Fruit fly (Drosophila melanogaster): ENCODE data around the gene CG43438.

Gene CG43438

DNA sequence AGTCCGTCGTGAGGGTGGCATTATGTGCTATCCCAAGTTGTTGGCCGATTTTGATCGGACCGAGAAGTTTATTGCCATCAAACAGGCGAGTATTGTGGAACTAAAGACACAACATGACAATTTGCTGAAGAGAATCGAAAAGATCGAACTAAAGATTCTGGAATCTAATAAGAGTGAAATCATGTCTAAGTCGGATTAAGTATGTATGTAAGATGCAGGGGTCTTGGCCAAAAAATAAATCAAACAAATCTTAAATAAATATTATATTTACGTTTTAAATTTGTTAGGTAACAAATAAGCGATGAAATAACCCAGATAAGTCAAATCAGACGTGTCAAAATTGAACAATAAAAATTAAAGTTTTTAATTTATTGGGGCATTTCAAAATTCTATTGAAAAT lies 16.4 kb upstream of the CG43438 start, which contains the start of gene CG14929:
Gene CG14929 (plus strand): TSS at position 301 of the 400 bp plus-strand sequence.
- TF ChIP-seq dsf (GFP tag; optimal IDR thresholded peaks at IDR 0.05; ENCODE audit: borderline replicate concordance): no peak
- TF ChIP-seq Hnf4 (GFP tag; optimal IDR thresholded peaks at IDR 0.05): no peak
- TF ChIP-seq usp (GFP tag; optimal IDR thresholded peaks at IDR 0.05): no peak

DNA sequence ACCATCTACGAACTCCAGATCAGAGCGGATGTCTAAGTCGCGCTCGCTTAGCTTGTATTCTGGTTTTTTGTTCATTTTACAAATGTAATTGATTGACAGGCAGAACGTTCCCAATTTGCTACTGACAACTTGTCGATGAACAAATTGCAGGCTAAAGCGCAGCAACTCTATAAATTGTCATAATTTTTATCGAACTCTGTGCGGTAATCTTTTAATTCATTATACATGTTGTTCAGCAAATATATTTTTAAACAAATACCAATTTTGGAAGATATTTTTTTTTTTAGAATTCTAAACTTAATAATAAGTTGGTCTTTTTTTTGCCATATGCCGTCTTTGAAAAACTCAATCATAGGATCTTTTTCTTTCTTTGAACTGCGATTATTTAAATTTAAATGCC lies 14.8 kb upstream of the CG43438 start, which contains the start of gene CG14930:
Gene CG14930 (minus strand): TSS at position 101 of the 400 bp plus-strand sequence.
- no peak for TF ChIP-seq Dif (GFP tag; optimal IDR thresholded peaks at IDR 0.05; ENCODE audit: partially characterized antibody)
- no peak for TF ChIP-seq HLH106 (tag; optimal IDR thresholded peaks at IDR 0.05)
- TF ChIP-seq dsf (GFP tag; optimal IDR thresholded peaks at IDR 0.05; ENCODE audit: borderline replicate concordance): no peak
- TF ChIP-seq Abd-B (GFP tag; optimal IDR thresholded peaks at IDR 0.05): no peak
- no peak for TF ChIP-seq foxo (GFP tag; optimal IDR thresholded peaks at IDR 0.05)
- TF ChIP-seq rgr (GFP tag; optimal IDR thresholded peaks at IDR 0.05): no peak
- TF ChIP-seq psq (GFP tag; optimal IDR thresholded peaks at IDR 0.05): no peak

dm6 chr2L:11522676-11523075 lies 13.3 kb upstream of the CG43438 start, which contains the start of gene CG43153:
Gene CG43153 (minus strand): TSS chr2L:11522776.
- TF ChIP-seq N (GFP tag; optimal IDR thresholded peaks at IDR 0.05): no peak
- TF ChIP-seq GATAd (GFP tag; optimal IDR thresholded peaks at IDR 0.05): no peak
- no peak for TF ChIP-seq Sp1 (GFP tag; optimal IDR thresholded peaks at IDR 0.05)
- no peak for TF ChIP-seq lola (GFP tag; optimal IDR thresholded peaks at IDR 0.05)
- TF ChIP-seq HLH106 (tag; optimal IDR thresholded peaks at IDR 0.05): no peak
- TF ChIP-seq psq (GFP tag; optimal IDR thresholded peaks at IDR 0.05): no peak
- TF ChIP-seq woc (GFP tag; optimal IDR thresholded peaks at IDR 0.05): no peak
- no peak for TF ChIP-seq dsf (GFP tag; optimal IDR thresholded peaks at IDR 0.05; ENCODE audit: borderline replicate concordance)
- no peak for TF ChIP-seq Hr78 (GFP tag; optimal IDR thresholded peaks at IDR 0.05)
- TF ChIP-seq br (GFP tag; optimal IDR thresholded peaks at IDR 0.05): no peak
- no peak for TF ChIP-seq Myc (optimal IDR thresholded peaks at IDR 0.05)
- TF ChIP-seq tai (GFP tag; optimal IDR thresholded peaks at IDR 0.05): no peak
- TF ChIP-seq Jra (GFP tag; optimal IDR thresholded peaks at IDR 0.05): no peak
- no peak for TF ChIP-seq fru (GFP tag; optimal IDR thresholded peaks at IDR 0.05)
- TF ChIP-seq foxo (GFP tag; optimal IDR thresholded peaks at IDR 0.05): no peak
- no peak for TF ChIP-seq dl (GFP tag; optimal IDR thresholded peaks at IDR 0.05; ENCODE audit: insufficient read depth in 1 of 2, partially characterized antibody in 2 of 2)
- no peak for TF ChIP-seq rgr (GFP tag; optimal IDR thresholded peaks at IDR 0.05)
- no peak for TF ChIP-seq Hr83 (GFP tag; optimal IDR thresholded peaks at IDR 0.05; ENCODE audit: poor library complexity, severe bottlenecking)
- no peak for TF ChIP-seq sv (GFP tag; optimal IDR thresholded peaks at IDR 0.05)
- no peak for TF ChIP-seq h (GFP tag; optimal IDR thresholded peaks at IDR 0.05)

dm6 chr2L:11528129-11528589 lies 7.8 kb upstream of the CG43438 start, which contains the start of gene CG31705:
Gene CG31705 (minus strand): TSS chr2L:11528205.
- TF ChIP-seq HLH106 (tag; optimal IDR thresholded peaks at IDR 0.05) (peak; percentile 64), CG9705 (GFP tag; optimal IDR thresholded peaks at IDR 0.05) (no peak), CG32264 (GFP tag; optimal IDR thresholded peaks at IDR 0.05) (no peak), psq (GFP tag; optimal IDR thresholded peaks at IDR 0.05) (peak; percentile 60), h (GFP tag; optimal IDR thresholded peaks at IDR 0.05) (peak; percentile 12), OdsH (GFP tag; optimal IDR thresholded peaks at IDR 0.05) (peak; percentile 49), Sp1 (GFP tag; optimal IDR thresholded peaks at IDR 0.05) (peak; percentile 70), pan (optimal IDR thresholded peaks at IDR 0.05) (no peak), rgr (GFP tag; optimal IDR thresholded peaks at IDR 0.05) (peak; percentile 51), Rel (GFP tag; optimal IDR thresholded peaks at IDR 0.05) (no peak), Rel (tag; optimal IDR thresholded peaks at IDR 0.05) (peak; percentile 34), dmrt93B (GFP tag; optimal IDR thresholded peaks at IDR 0.05) (peak; percentile 69), br (GFP tag; optimal IDR thresholded peaks at IDR 0.05) (peak; percentile 4), Dif (GFP tag; optimal IDR thresholded peaks at IDR 0.05; ENCODE audit: partially characterized antibody) (peak; percentile 23), Dfd (GFP tag; optimal IDR thresholded peaks at IDR 0.05) (peak; percentile 51), sage (GFP tag; optimal IDR thresholded peaks at IDR 0.05) (no peak), lola (GFP tag; optimal IDR thresholded peaks at IDR 0.05) (no peak), foxo (GFP tag; optimal IDR thresholded peaks at IDR 0.05) (peak in 1 of 2 experiments; percentile 52), fru (GFP tag; optimal IDR thresholded peaks at IDR 0.05) (peak; percentile 13), CrebA (GFP tag; optimal IDR thresholded peaks at IDR 0.05; ENCODE audit: borderline replicate concordance) (no peak)

Data from whole organism, wandering third instar larva.